Fruit fly (Drosophila melanogaster) whole organism, embryonic: ENCODE measurements around the gene abo.

ENCODE experiments used
- Bgb ChIP-seq: fragments of 200-800 bp; sonication (Bioruptor generic); IDR thresholded peaks from 2 replicates; pipeline ENCODE4 v1.3.6; 2022; ENCODE audit warnings: missing biosample characterization, missing genetic modification characterization; ENCODE audit not compliant: partially characterized antibody
- CG1024 ChIP-seq: fragments of 200-800 bp; sonication (Bioruptor generic); IDR thresholded peaks from 2 replicates; pipeline ENCODE4 v1.3.6; 2022; ENCODE audit warnings: missing biosample characterization, missing genetic modification characterization
- CG1233 ChIP-seq: fragments of 200-800 bp; sonication (Bioruptor generic); optimal IDR thresholded peaks from 4 replicates; lab custom pipeline; 2018; ENCODE audit warnings: missing biosample characterization, mild to moderate bottlenecking, missing genetic modification characterization
- CG12744 ChIP-seq: fragments of 200-800 bp; sonication (Bioruptor generic); optimal IDR thresholded peaks from 2 replicates; lab custom pipeline; 2016; ENCODE audit warnings: missing biosample characterization, missing genetic modification characterization
- CG14965 ChIP-seq: fragments of 200-800 bp; sonication (Bioruptor generic); optimal IDR thresholded peaks from 2 replicates; lab custom pipeline; 2016; ENCODE audit warnings: missing biosample characterization, missing genetic modification characterization, borderline replicate concordance
- CG15514 ChIP-seq: fragments of 200-800 bp; sonication (Bioruptor generic); optimal IDR thresholded peaks from 3 replicates; lab custom pipeline; 2017; ENCODE audit warnings: missing biosample characterization, missing genetic modification characterization, mild to moderate bottlenecking, moderate library complexity, missing genetic modification reagents
- CG17361 ChIP-seq: fragments of 200-800 bp; sonication (Bioruptor generic); IDR thresholded peaks from 3 replicates; pipeline ENCODE4 v1.3.6; 2022; ENCODE audit warnings: missing biosample characterization, missing genetic modification characterization
- CG2875 ChIP-seq: fragments of 200-800 bp; sonication (Bioruptor generic); optimal IDR thresholded peaks from 2 replicates; lab custom pipeline; 2017; ENCODE audit warnings: missing biosample characterization, mild to moderate bottlenecking, missing genetic modification characterization, missing genetic modification reagents
- CG32772 ChIP-seq: fragments of 200-800 bp; sonication (Bioruptor generic); IDR thresholded peaks from 2 replicates; pipeline ENCODE4 v1.3.6; 2022; ENCODE audit warnings: missing biosample characterization, missing genetic modification characterization
- CG3726 ChIP-seq: fragments of 200-800 bp; sonication (Bioruptor generic); IDR thresholded peaks from 3 replicates; pipeline ENCODE4, ENCODE4 v1.3.6; 2022; ENCODE audit warnings: missing biosample characterization, missing genetic modification characterization
- CG43689 ChIP-seq: fragments of 200-800 bp; sonication (Bioruptor generic); IDR thresholded peaks from 2 replicates; pipeline ENCODE4 v1.3.6; 2022; ENCODE audit warnings: missing biosample characterization, missing genetic modification characterization
- CG4424 ChIP-seq: fragments of 200-800 bp; sonication (Bioruptor generic); optimal IDR thresholded peaks from 3 replicates; lab custom pipeline; 2016; ENCODE audit warnings: missing biosample characterization, missing genetic modification characterization
- CG9609 ChIP-seq: fragments of 200-800 bp; sonication (Bioruptor generic); optimal IDR thresholded peaks from 3 replicates; lab custom pipeline; 2016; ENCODE audit warnings: missing biosample characterization, missing genetic modification characterization
- CG9876 ChIP-seq: fragments of 200-800 bp; sonication (Bioruptor generic); optimal IDR thresholded peaks from 2 replicates; lab custom pipeline; 2016; ENCODE audit warnings: missing biosample characterization, missing genetic modification characterization
- Fer3 ChIP-seq: fragments of 200-800 bp; sonication (Bioruptor generic); optimal IDR thresholded peaks from 2 replicates; lab custom pipeline; 2018; ENCODE audit warnings: missing biosample characterization, mild to moderate bottlenecking, missing genetic modification characterization, moderate library complexity
- Gsc ChIP-seq: fragments of 200-800 bp; sonication (Bioruptor generic); IDR thresholded peaks from 2 replicates; pipeline ENCODE4 v1.3.6; 2022; ENCODE audit warnings: missing biosample characterization, missing genetic modification characterization
- HLH3B ChIP-seq: fragments of 200-800 bp; sonication (Bioruptor generic); IDR thresholded peaks from 2 replicates; pipeline ENCODE4 v1.3.6; 2022; ENCODE audit warnings: missing biosample characterization, missing genetic modification characterization
- HLH4C ChIP-seq: fragments of 200-800 bp; sonication (Bioruptor generic); IDR thresholded peaks from 3 replicates; pipeline ENCODE4 v1.3.6; 2022; ENCODE audit warnings: missing biosample characterization, missing genetic modification characterization; ENCODE audit not compliant: partially characterized antibody
- Hr3 ChIP-seq: fragments of 200-800 bp; sonication (Bioruptor generic); optimal IDR thresholded peaks from 3 replicates; lab custom pipeline; 2016; ENCODE audit warnings: missing biosample characterization, missing genetic modification characterization
- Lhr ChIP-seq: fragments of 200-800 bp; sonication (Bioruptor generic); optimal IDR thresholded peaks from 3 replicates; lab custom pipeline; 2017; ENCODE audit warnings: mild to moderate bottlenecking, missing biosample characterization, missing genetic modification reagents, missing genetic modification characterization
- Max ChIP-seq: fragments of 200-800 bp; sonication (Bioruptor generic); optimal IDR thresholded peaks from 2 replicates; lab custom pipeline; 2016; ENCODE audit warnings: missing biosample characterization, mild to moderate bottlenecking, missing genetic modification characterization
- Med ChIP-seq: fragments of 200-800 bp; sonication (Bioruptor generic); peaks from one replicate; lab custom pipeline; 2016; ENCODE audit warnings: missing biosample characterization, missing genetic modification characterization, mild to moderate bottlenecking, inconsistent platforms, moderate library complexity
- Mes4 ChIP-seq: fragments of 200-800 bp; sonication (Bioruptor generic); optimal IDR thresholded peaks from 2 replicates; lab custom pipeline; 2016; ENCODE audit warnings: missing biosample characterization, missing genetic modification characterization
- Oaz ChIP-seq: fragments of 200-800 bp; sonication (Bioruptor generic); IDR thresholded peaks from 2 replicates; pipeline ENCODE4 v1.3.6; 2022; ENCODE audit warnings: missing biosample characterization, missing genetic modification characterization
- Rfx ChIP-seq: fragments of 200-800 bp; sonication (Bioruptor generic); IDR thresholded peaks from 2 replicates; pipeline ENCODE4 v1.3.6; 2022; ENCODE audit warnings: missing biosample characterization, missing genetic modification characterization
- Sox102F ChIP-seq: fragments of 200-800 bp; sonication (Bioruptor generic); optimal IDR thresholded peaks from 2 replicates; lab custom pipeline; 2018; ENCODE audit warnings: missing biosample characterization, mild to moderate bottlenecking, missing genetic modification characterization, moderate library complexity
- ase ChIP-seq: fragments of 200-800 bp; sonication (Bioruptor generic); IDR thresholded peaks from 3 replicates; pipeline ENCODE4 v1.3.6; 2022; ENCODE audit warnings: missing biosample characterization, missing genetic modification characterization
- ash1 ChIP-seq: fragments of 200-800 bp; sonication (Bioruptor generic); optimal IDR thresholded peaks from 2 replicates; lab custom pipeline; 2018; ENCODE audit warnings: missing biosample characterization, mild to moderate bottlenecking, missing genetic modification characterization
- bab2 ChIP-seq: fragments of 200-800 bp; sonication (Bioruptor generic); optimal IDR thresholded peaks from 2 replicates; lab custom pipeline; 2016; ENCODE audit warnings: missing biosample characterization, missing genetic modification characterization
- bigmax ChIP-seq: fragments of 200-800 bp; sonication (Bioruptor generic); optimal IDR thresholded peaks from 2 replicates; lab custom pipeline; 2018; ENCODE audit warnings: missing biosample characterization, mild to moderate bottlenecking, missing genetic modification characterization
- da ChIP-seq: fragments of 200-800 bp; sonication (Bioruptor generic); optimal IDR thresholded peaks from 2 replicates; lab custom pipeline; 2016; ENCODE audit warnings: missing biosample characterization, missing genetic modification characterization
- danr ChIP-seq: fragments of 200-800 bp; sonication (Bioruptor generic); IDR thresholded peaks from 2 replicates; pipeline ENCODE4 v1.3.6; 2022; ENCODE audit warnings: missing biosample characterization, missing genetic modification characterization
- ems ChIP-seq: fragments of 200-800 bp; sonication (Bioruptor generic); optimal IDR thresholded peaks from 3 replicates; lab custom pipeline; 2016; ENCODE audit warnings: missing biosample characterization, missing genetic modification characterization
- ftz-f1 ChIP-seq: fragments of 200-800 bp; sonication (Bioruptor generic); optimal IDR thresholded peaks from 2 replicates; lab custom pipeline; 2016; ENCODE audit warnings: missing biosample characterization, missing genetic modification characterization
- gem ChIP-seq: fragments of 200-800 bp; sonication (Bioruptor generic); optimal IDR thresholded peaks from 2 replicates; lab custom pipeline; 2019; ENCODE audit warnings: missing biosample characterization, mild to moderate bottlenecking, missing genetic modification characterization, moderate library complexity
- gsb ChIP-seq: fragments of 200-800 bp; sonication (Bioruptor generic); IDR thresholded peaks from 2 replicates; pipeline ENCODE4 v1.3.6; 2022; ENCODE audit warnings: missing biosample characterization, missing genetic modification characterization
- kay ChIP-seq: fragments of 200-800 bp; sonication (Bioruptor generic); optimal IDR thresholded peaks from 2 replicates; lab custom pipeline; 2016; ENCODE audit warnings: missing biosample characterization, missing genetic modification characterization
- maf-S ChIP-seq: fragments of 200-800 bp; sonication (Bioruptor generic); optimal IDR thresholded peaks from 2 replicates; lab custom pipeline; 2016; ENCODE audit warnings: missing biosample characterization, missing genetic modification characterization
- mld ChIP-seq: fragments of 200-800 bp; sonication (Bioruptor generic); IDR thresholded peaks from 3 replicates; pipeline ENCODE4 v1.3.6; 2022; ENCODE audit warnings: missing biosample characterization, missing genetic modification characterization; ENCODE audit not compliant: partially characterized antibody
- pan ChIP-seq, 4 experiments: fragments of >200 bp in 3 of 4; fragments of 200-800 bp in 1 of 4; sonication (Bioruptor generic) in 1 of 4; optimal IDR thresholded peaks in 3 of 4; IDR thresholded peaks in 1 of 4; 2 replicates each; pipeline versions ENCODE4 v1.3.6 to Lab custom; 2017 to 2022; ENCODE audit warnings: missing biosample characterization in 2 of 4, missing genetic modification characterization in 2 of 4, mixed read lengths in 1 of 4
- pb ChIP-seq: fragments of 200-800 bp; sonication (Bioruptor generic); optimal IDR thresholded peaks from 3 replicates; lab custom pipeline; 2016; ENCODE audit warnings: missing biosample characterization, missing genetic modification characterization
- peb ChIP-seq: fragments of 200-800 bp; sonication (Bioruptor generic); IDR thresholded peaks from 2 replicates; pipeline ENCODE4 v1.3.6; 2022; ENCODE audit warnings: missing biosample characterization, missing genetic modification characterization
- row ChIP-seq: fragments of 200-800 bp; sonication (Bioruptor generic); IDR thresholded peaks from 3 replicates; pipeline ENCODE4 v1.3.6; 2022; ENCODE audit warnings: missing biosample characterization, missing genetic modification characterization
- sens ChIP-seq: fragments of 200-800 bp; sonication (Bioruptor generic); peaks from one replicate; lab custom pipeline; 2016; ENCODE audit warnings: missing biosample characterization, missing genetic modification characterization
- sens-2 ChIP-seq: fragments of 200-800 bp; sonication (Bioruptor generic); IDR thresholded peaks from 2 replicates; pipeline ENCODE4 v1.3.6; 2022; ENCODE audit warnings: missing biosample characterization, missing genetic modification characterization
- wdn ChIP-seq: fragments of 200-800 bp; sonication (Bioruptor generic); IDR thresholded peaks from 2 replicates; pipeline ENCODE4 v1.3.6; 2022; ENCODE audit warnings: missing biosample characterization, missing genetic modification characterization

Gene abo

DNA sequence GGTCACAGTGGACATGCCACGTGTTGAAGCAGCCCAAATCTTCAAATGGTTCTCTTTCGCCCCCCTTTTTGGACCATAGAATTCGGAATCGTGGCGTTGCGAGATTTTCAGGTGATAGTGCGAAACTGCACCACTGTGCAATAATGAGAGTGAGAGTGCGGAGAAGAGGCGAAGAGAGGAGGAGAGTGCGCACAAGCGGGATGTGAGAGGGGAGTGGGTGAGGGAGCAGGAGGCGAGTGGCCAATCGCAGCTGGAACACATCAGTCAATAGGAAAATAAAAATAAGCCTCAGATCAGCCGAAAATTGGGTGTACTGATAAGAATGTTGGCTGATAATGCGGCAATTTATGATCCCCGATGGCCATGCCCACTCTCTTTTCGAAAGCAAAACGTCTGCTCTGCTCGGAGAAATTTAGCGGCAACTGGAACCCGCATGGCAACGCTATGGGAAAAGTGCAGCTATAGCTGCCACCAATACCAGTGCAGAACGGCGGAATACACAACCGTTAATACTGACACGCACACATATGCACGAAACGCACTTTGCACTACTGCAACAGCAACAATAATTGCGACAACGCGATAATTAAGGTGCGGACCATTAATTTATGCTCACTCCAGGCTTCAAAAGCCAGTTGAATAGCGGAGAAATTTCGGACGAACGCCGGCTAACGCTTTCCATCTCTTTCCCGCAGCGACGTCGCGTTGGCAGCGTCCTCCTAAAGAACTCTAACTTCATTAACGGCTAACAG lies 7.7 kb downstream of the abo start (continued):
- TF ChIP-seq Bgb (GFP tag; lab: Robert Waterston, UW) (peak; percentile 37; the same call in 1 of the 2 replicates), CG43689 (no peak), CG17361 (GFP tag; lab: Robert Waterston, UW) (0 out of 3 replicates have a peak, but pooled peaks have one; percentile 9)

DNA sequence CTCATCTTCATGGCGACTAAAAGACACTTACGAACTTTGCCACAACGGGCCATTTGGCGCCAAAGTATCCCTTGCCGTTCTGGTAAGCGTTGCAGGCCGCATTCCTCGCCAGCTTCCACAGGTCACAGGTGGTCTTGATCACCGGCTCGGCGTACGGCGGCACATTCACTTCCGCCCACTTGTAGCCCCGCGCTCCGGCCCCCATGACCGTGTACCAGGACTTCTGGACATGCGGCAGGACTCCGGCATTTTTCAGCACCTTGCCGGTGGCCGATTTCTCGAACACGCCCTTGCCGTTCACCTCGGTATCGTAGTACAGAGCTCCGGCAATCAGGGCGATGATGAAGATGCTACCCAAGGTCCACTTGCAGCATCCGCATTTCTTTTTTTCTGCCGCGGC lies 9.1 kb downstream of the abo start:
- TF ChIP-seq CG1233 (GFP tag; lab: Kevin White, UChicago): no peak
- no peak for TF ChIP-seq gem (tag; lab: Kevin White, UChicago)
- TF ChIP-seq Mes4 (GFP tag; lab: Kevin White, UChicago): no peak
- TF ChIP-seq mld (GFP tag; lab: Robert Waterston, UW): no peak
- peak; percentile 58 for TF ChIP-seq Med
- no peak for TF ChIP-seq ase (GFP tag; lab: Robert Waterston, UW)
- no peak for TF ChIP-seq sens-2 (GFP tag; lab: Robert Waterston, UW)
- no peak for TF ChIP-seq pb
- TF ChIP-seq kay (GFP tag; lab: Kevin White, UChicago): no peak
- TF ChIP-seq Bgb (GFP tag; lab: Robert Waterston, UW): 0 out of 2 replicates have a peak, but pooled peaks have one; percentile 15
- no peak for TF ChIP-seq ftz-f1 (GFP tag; lab: Kevin White, UChicago)
- TF ChIP-seq HLH4C (GFP tag; lab: Robert Waterston, UW): 0 out of 3 replicates have a peak, but pooled peaks have one; percentile 28
- TF ChIP-seq CG14965 (GFP tag; lab: Kevin White, UChicago): no peak
- peak; percentile 68 for TF ChIP-seq sens (GFP tag; lab: Kevin White, UChicago)
- TF ChIP-seq, all 482 proteins: peak for 4

DNA sequence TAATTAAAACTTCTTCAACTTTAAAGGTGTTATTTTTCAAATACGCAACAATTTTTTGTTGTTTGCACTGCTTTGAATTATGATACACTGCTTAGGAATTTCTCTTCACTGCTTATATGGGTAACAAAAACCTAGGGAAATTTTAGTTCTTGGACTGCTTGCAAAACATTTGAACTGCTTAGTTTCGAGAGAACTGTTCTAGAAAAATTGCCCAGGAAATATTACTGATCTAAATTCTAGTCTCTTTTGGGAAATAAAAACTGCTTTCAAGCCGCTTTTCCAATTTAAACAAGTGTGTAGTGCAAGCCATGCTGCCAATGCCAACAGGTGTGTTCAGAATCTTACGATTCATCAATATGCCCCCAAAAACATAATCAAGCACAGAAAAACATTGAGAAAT lies 10.6 kb downstream of the abo start:
- no peak for TF ChIP-seq row (GFP tag; lab: Robert Waterston, UW)
- TF ChIP-seq bigmax (GFP tag; lab: Kevin White, UChicago): no peak
- no peak for TF ChIP-seq CG3726 (GFP tag; lab: Robert Waterston, UW)
- no peak for TF ChIP-seq Rfx
- no peak for TF ChIP-seq peb
- no peak for TF ChIP-seq wdn
- no peak for TF ChIP-seq HLH3B (GFP tag; lab: Robert Waterston, UW)
- no peak for TF ChIP-seq danr (GFP tag; lab: Robert Waterston, UW)
- no peak for TF ChIP-seq pan (optimal IDR thresholded peaks at IDR 0.05; lab: Kevin White, UChicago)
- TF ChIP-seq pan (GFP tag; optimal IDR thresholded peaks at IDR 0.05 in 1 of 2, IDR thresholded peaks at IDR 0.05 in 1 of 2): no peak
- TF ChIP-seq HLH4C (GFP tag; lab: Robert Waterston, UW): no peak
- TF ChIP-seq CG1024 (GFP tag; lab: Robert Waterston, UW): no peak
- peak; percentile 31 for TF ChIP-seq kay (GFP tag; lab: Kevin White, UChicago)
- no peak for TF ChIP-seq Oaz (GFP tag; lab: Robert Waterston, UW)
- TF ChIP-seq CG12744 (GFP tag; lab: Kevin White, UChicago): no peak
- TF ChIP-seq CG32772 (GFP tag; lab: Robert Waterston, UW): no peak
- no peak for TF ChIP-seq da (GFP tag; lab: Kevin White, UChicago)
- TF ChIP-seq ems (GFP tag; lab: Kevin White, UChicago): no peak
- no peak for TF ChIP-seq Hr3 (GFP tag; lab: Kevin White, UChicago)
- no peak for TF ChIP-seq CG14965 (GFP tag; lab: Kevin White, UChicago)
- no peak for TF ChIP-seq CG9876 (GFP tag; lab: Kevin White, UChicago)
- no peak for TF ChIP-seq gsb (GFP tag; lab: Robert Waterston, UW)
- TF ChIP-seq Sox102F: no peak
- no peak for TF ChIP-seq Gsc (GFP tag; lab: Robert Waterston, UW)
- no peak for TF ChIP-seq CG4424 (GFP tag; lab: Kevin White, UChicago)
- peak; percentile 16 for TF ChIP-seq Fer3 (tag; lab: Kevin White, UChicago)
- no peak for TF ChIP-seq CG15514
- TF ChIP-seq Lhr: peak; percentile 59
- no peak for TF ChIP-seq CG2875
- TF ChIP-seq CG9609 (GFP tag; lab: Kevin White, UChicago): no peak
- TF ChIP-seq bab2: no peak
- no peak for TF ChIP-seq maf-S (GFP tag; lab: Kevin White, UChicago)
- peak; percentile 44; the same call in 1 of the 3 replicates for TF ChIP-seq CG17361 (GFP tag; lab: Robert Waterston, UW)
- TF ChIP-seq Max (GFP tag; lab: Kevin White, UChicago): no peak
- no peak for TF ChIP-seq ash1 (GFP tag; lab: Kevin White, UChicago)
